Worm (Caenorhabditis elegans): ENCODE data around the gene F25B3.2.

The F25B3.2 gene

ce11 chrV:9536505-9536904, 40.6 kb upstream of the F25B3.2 start, which contains the start of gene C50F4.4 (continued):
- TF ChIP-seq hrde-1 (tag; optimal IDR thresholded peaks at IDR 0.05; ENCODE audit: borderline replicate concordance) = no peak
- TF ChIP-seq ztf-3 (GFP tag; optimal IDR thresholded peaks at IDR 0.05) = no peak
- TF ChIP-seq ceh-91 (GFP tag; IDR thresholded peaks at IDR 0.05) = 0 out of 2 replicates have a peak, but pooled peaks have one; percentile 45
- TF ChIP-seq tbp1 (GFP tag; optimal IDR thresholded peaks at IDR 0.05) = no peak
- no peak for TF ChIP-seq nhr-179 (tag; optimal IDR thresholded peaks at IDR 0.05)
- no peak for TF ChIP-seq madf-3 (GFP tag; IDR thresholded peaks at IDR 0.05)
- TF ChIP-seq lin-54 (GFP tag; optimal IDR thresholded peaks at IDR 0.05) = no peak
- no peak for TF ChIP-seq F55B11.4 (tag; optimal IDR thresholded peaks at IDR 0.05; ENCODE audit: borderline replicate concordance, insufficient read depth)
- TF ChIP-seq ama-1 (optimal IDR thresholded peaks at IDR 0.05) = no peak
- TF ChIP-seq ama-1 (GFP tag; optimal IDR thresholded peaks at IDR 0.05) = no peak
- no peak for TF ChIP-seq nfya-2 (GFP tag; IDR thresholded peaks at IDR 0.05)
- TF ChIP-seq F23B12.7 (tag; optimal IDR thresholded peaks at IDR 0.05; ENCODE audit: insufficient read depth) = no peak
- TF ChIP-seq chd-7 (tag; optimal IDR thresholded peaks at IDR 0.05) = no peak
- no peak for TF ChIP-seq B0261.1 (tag; optimal IDR thresholded peaks at IDR 0.05)
- TF ChIP-seq rpc-1 (optimal IDR thresholded peaks at IDR 0.05) = no peak
- no peak for TF ChIP-seq rpc-1 (tag; optimal IDR thresholded peaks at IDR 0.05)
- peak; percentile 69 for TF ChIP-seq ZK185.1 (tag; optimal IDR thresholded peaks at IDR 0.05; ENCODE audit: poor library complexity, severe bottlenecking)
- no peak for TF ChIP-seq let-526 (GFP tag; IDR thresholded peaks at IDR 0.05)
- TF ChIP-seq Y79H2A.3 (GFP tag; conservative IDR thresholded peaks at IDR 0.05) = 0 out of 2 replicates have a peak, but pooled peaks have one; percentile 18
- TF ChIP-seq K11D2.4 (GFP tag; IDR thresholded peaks at IDR 0.05) = peak; percentile 58; the same call in 1 of the 2 replicates
- TF ChIP-seq mxl-1 (tag; optimal IDR thresholded peaks at IDR 0.05) = no peak
- TF ChIP-seq pbrm-1 (GFP tag; IDR thresholded peaks at IDR 0.05) = no peak
- peak; percentile 53 for TF ChIP-seq snpc-3.4 (tag; optimal IDR thresholded peaks at IDR 0.05)
- TF ChIP-seq ceh-79 (tag; optimal IDR thresholded peaks at IDR 0.05) = no peak
- TF ChIP-seq F10E7.11 (tag; optimal IDR thresholded peaks at IDR 0.05) = no peak
- no peak for TF ChIP-seq mel-28 (tag; optimal IDR thresholded peaks at IDR 0.05; ENCODE audit: borderline replicate concordance)
- TF ChIP-seq him-1 (tag; optimal IDR thresholded peaks at IDR 0.05) = peak; percentile 50
- no peak for TF ChIP-seq egl-44 (GFP tag; IDR thresholded peaks at IDR 0.05)
- no peak for TF ChIP-seq die-1 (tag; optimal IDR thresholded peaks at IDR 0.05)
- peak; percentile 45 for TF ChIP-seq F49E8.2 (tag; optimal IDR thresholded peaks at IDR 0.05; ENCODE audit: insufficient read depth)
- peak; percentile 32; the same call in 1 of the 2 replicates for TF ChIP-seq D2030.7 (GFP tag; IDR thresholded peaks at IDR 0.05)
- no peak for TF ChIP-seq aptf-3 (GFP tag; IDR thresholded peaks at IDR 0.05)
- peak; percentile 50 for TF ChIP-seq efl-1 (GFP tag; optimal IDR thresholded peaks at IDR 0.05)
- TF ChIP-seq athp-1 (tag; optimal IDR thresholded peaks at IDR 0.05) = no peak
- TF ChIP-seq attf-3 (GFP tag; conservative IDR thresholded peaks at IDR 0.05) = no peak
- no peak for TF ChIP-seq ceh-100 (GFP tag; IDR thresholded peaks at IDR 0.05)
- no peak for TF ChIP-seq F57A8.1 (GFP tag; optimal IDR thresholded peaks at IDR 0.05)
- no peak for TF ChIP-seq snpc-1.1 (tag; optimal IDR thresholded peaks at IDR 0.05; ENCODE audit: insufficient read depth)
- TF ChIP-seq snpc-4 (GFP tag; optimal IDR thresholded peaks at IDR 0.05) = no peak
- TF ChIP-seq snpc-4 (tag; optimal IDR thresholded peaks at IDR 0.05) = peak in 2 of 4 experiments; percentile 3 to 27
- TF ChIP-seq nhr-90 (tag; optimal IDR thresholded peaks at IDR 0.05) = no peak
- TF ChIP-seq sea-2 (GFP tag; IDR thresholded peaks at IDR 0.05) = no peak
- TF ChIP-seq C06A6.2 (GFP tag; conservative IDR thresholded peaks at IDR 0.05) = no peak
- no peak for TF ChIP-seq nfyb-1 (GFP tag; IDR thresholded peaks at IDR 0.05)
- no peak for TF ChIP-seq Y53G8AR.9 (GFP tag; conservative IDR thresholded peaks at IDR 0.05)
- peak; percentile 33 for TF ChIP-seq ztf-18 (tag; optimal IDR thresholded peaks at IDR 0.05)
- TF ChIP-seq nhr-120 (GFP tag; IDR thresholded peaks at IDR 0.05) = no peak
- no peak for TF ChIP-seq madf-10 (tag; optimal IDR thresholded peaks at IDR 0.05)
- TF ChIP-seq hmg-1.2 (GFP tag; IDR thresholded peaks at IDR 0.05) = 0 out of 2 replicates have a peak, but pooled peaks have one; percentile 15
